Worm (Caenorhabditis elegans) whole organism, L3 larva: ENCODE data around the gene F18A1.7.

Experiments
- ZK546.5 ChIP-seq: sonication (generic microtip); optimal IDR thresholded peaks from 2 replicates; lab custom pipeline; 2017; ENCODE audit warnings: missing biosample characterization, missing genetic modification characterization
- ama-1 ChIP-seq: fragments of 150-350 bp; optimal IDR thresholded peaks from 2 replicates; lab custom pipeline; 2018
- egl-27 ChIP-seq: sonication (generic microtip); optimal IDR thresholded peaks from 4 replicates; lab custom pipeline; 2017; ENCODE audit warnings: missing biosample characterization, missing genetic modification reagents, missing genetic modification characterization
- pha-4 ChIP-seq: fragments of 150-350 bp; optimal IDR thresholded peaks from 2 replicates; lab custom pipeline; 2014; ENCODE audit warnings: missing biosample characterization, missing genetic modification reagents, missing genetic modification characterization
- sea-2 ChIP-seq: fragments of 150-350 bp; sonication (generic microtip); optimal IDR thresholded peaks from 4 replicates; lab custom pipeline; 2014; ENCODE audit warnings: missing biosample characterization, missing genetic modification reagents, missing genetic modification characterization
- skn-1 ChIP-seq: fragments of 150-350 bp; optimal IDR thresholded peaks from 2 replicates; lab custom pipeline; 2014; ENCODE audit warnings: missing biosample characterization, missing genetic modification characterization

ce11 chrII:7662008-7662686 is 1.4 kb downstream of the F18A1.7 start, which contains the start of gene alfa-1:
- TF ChIP-seq egl-27 (tag; lab: Kevin White, UChicago), result no peak
- TF ChIP-seq ZK546.5, result no peak
- no peak for TF ChIP-seq skn-1
- no peak for TF ChIP-seq sea-2 (GFP tag; lab: Kevin White, UChicago)
- TF ChIP-seq pha-4, result peak; percentile 84
- TF ChIP-seq ama-1 (lab: Kevin White, UChicago), result no peak
